Worm (Caenorhabditis elegans) whole organism, late embryonic: ENCODE measurements around the gene F55F10.3.

Source experiments
- ceh-6 ChIP-seq: fragments of 200-800 bp; sonication (Bioruptor generic); optimal IDR thresholded peaks from 2 replicates; lab custom pipeline; 2018; ENCODE audit warnings: mild to moderate bottlenecking, missing genetic modification characterization, missing compliant biosample characterization
- elt-2 ChIP-seq: sonication (generic microtip); optimal IDR thresholded peaks from 2 replicates; lab custom pipeline; 2016; ENCODE audit warnings: missing genetic modification reagents, missing genetic modification characterization, missing compliant biosample characterization
- lim-6 ChIP-seq: sonication (generic microtip); optimal IDR thresholded peaks from 2 replicates; lab custom pipeline; 2016; ENCODE audit warnings: missing genetic modification characterization, missing compliant biosample characterization
- lin-11 ChIP-seq: fragments of 200-800 bp; sonication (Bioruptor generic); optimal IDR thresholded peaks from 2 replicates; lab custom pipeline; 2018; ENCODE audit warnings: mild to moderate bottlenecking, missing genetic modification characterization, missing compliant biosample characterization
- nhr-11 ChIP-seq: fragments of 150-350 bp; optimal IDR thresholded peaks from 2 replicates; lab custom pipeline; 2014; ENCODE audit warnings: missing biosample characterization, missing genetic modification characterization
- pat-9 ChIP-seq: fragments of 200-800 bp; sonication (Bioruptor generic); optimal IDR thresholded peaks from 2 replicates; lab custom pipeline; 2018; ENCODE audit warnings: mild to moderate bottlenecking, missing genetic modification characterization, moderate library complexity, missing compliant biosample characterization
- sox-4 ChIP-seq: sonication (generic microtip); optimal IDR thresholded peaks from 2 replicates; lab custom pipeline; 2017; ENCODE audit warnings: mild to moderate bottlenecking, missing genetic modification characterization, inconsistent platforms, missing compliant biosample characterization
- unc-42 ChIP-seq: sonication (generic microtip); optimal IDR thresholded peaks from 2 replicates; lab custom pipeline; 2016; ENCODE audit warnings: missing genotype, missing genetic modification characterization, missing compliant biosample characterization
- unc-55 ChIP-seq: sonication (generic microtip); optimal IDR thresholded peaks from 2 replicates; lab custom pipeline; 2017; ENCODE audit warnings: missing biosample characterization, missing genetic modification reagents, missing genetic modification characterization

ce11 chrIV:4336139-4336851 lies 23.5 kb upstream of the F55F10.3 start, which contains the start of the genes W03B1.3 and oac-51:
- TF ChIP-seq sox-4 (tag; lab: Kevin White, UChicago) (no peak), lim-6 (tag; lab: Kevin White, UChicago) (no peak), nhr-11 (tag; lab: Kevin White, UChicago) (no peak), unc-55 (GFP tag; lab: Kevin White, UChicago) (no peak), unc-42 (no peak), elt-2 (tag; lab: Kevin White, UChicago) (no peak), ceh-6 (GFP tag; lab: Kevin White, UChicago) (no peak), pat-9 (tag; lab: Kevin White, UChicago) (no peak), lin-11 (no peak)
